Fruit fly (Drosophila melanogaster) whole organism, embryonic: ENCODE data around the gene AP-1mu.
A peak's percentile ranks its signal among the peaks of the same experiment; 100 is the strongest.

ENCODE experiments used
- Atf6 ChIP-seq: fragments of 200-800 bp; sonication (Bioruptor generic); IDR thresholded peaks from 2 replicates; pipeline ENCODE4 v1.3.6; 2022; ENCODE audit warnings: missing biosample characterization, missing genetic modification characterization
- Awh ChIP-seq: fragments of 200-800 bp; sonication (Bioruptor generic); IDR thresholded peaks from 2 replicates; pipeline ENCODE4, ENCODE4 v1.3.6; 2022; ENCODE audit warnings: missing biosample characterization, missing genetic modification characterization
- C15 ChIP-seq: fragments of 200-800 bp; sonication (Bioruptor generic); IDR thresholded peaks from 3 replicates; pipeline ENCODE4 v1.3.6; 2022; ENCODE audit warnings: missing biosample characterization, missing genetic modification characterization
- CG10979 ChIP-seq: fragments of 200-800 bp; sonication (Bioruptor generic); optimal IDR thresholded peaks from 2 replicates; lab custom pipeline; 2018; ENCODE audit warnings: missing biosample characterization, mild to moderate bottlenecking, missing genetic modification characterization, moderate library complexity
- CG12769 ChIP-seq: fragments of 200-800 bp; sonication (Bioruptor generic); optimal IDR thresholded peaks from 2 replicates; lab custom pipeline; 2019; ENCODE audit warnings: missing biosample characterization, mild to moderate bottlenecking, missing genetic modification characterization, moderate library complexity
- CG13894 ChIP-seq: fragments of 200-800 bp; sonication (Bioruptor generic); optimal IDR thresholded peaks from 3 replicates; lab custom pipeline; 2018; ENCODE audit warnings: missing biosample characterization, mild to moderate bottlenecking, missing genetic modification characterization, moderate library complexity
- CG14965 ChIP-seq: fragments of 200-800 bp; sonication (Bioruptor generic); optimal IDR thresholded peaks from 2 replicates; lab custom pipeline; 2016; ENCODE audit warnings: missing biosample characterization, missing genetic modification characterization, borderline replicate concordance
- CG15073 ChIP-seq: fragments of 200-800 bp; sonication (Bioruptor generic); optimal IDR thresholded peaks from 2 replicates; lab custom pipeline; 2016; ENCODE audit warnings: missing biosample characterization, missing genetic modification characterization
- CG15479 ChIP-seq: fragments of 200-800 bp; sonication (Bioruptor generic); optimal IDR thresholded peaks from 3 replicates; lab custom pipeline; 2019; ENCODE audit warnings: missing biosample characterization, mild to moderate bottlenecking, missing genetic modification characterization, moderate library complexity
- CG18619 ChIP-seq: fragments of 200-800 bp; sonication (Bioruptor generic); optimal IDR thresholded peaks from 3 replicates; lab custom pipeline; 2017; ENCODE audit warnings: missing biosample characterization, mild to moderate bottlenecking, missing genetic modification characterization
- CG31224 ChIP-seq: fragments of 200-800 bp; sonication (Bioruptor generic); IDR thresholded peaks from 2 replicates; pipeline ENCODE4 v1.3.6; 2022; ENCODE audit warnings: missing biosample characterization, missing genetic modification characterization
- CG33557 ChIP-seq: fragments of 200-800 bp; sonication (Bioruptor generic); optimal IDR thresholded peaks from 2 replicates; lab custom pipeline; 2019; ENCODE audit warnings: missing biosample characterization, mild to moderate bottlenecking, missing genetic modification characterization, moderate library complexity
- CG3995 ChIP-seq: fragments of 200-800 bp; sonication (Bioruptor generic); optimal IDR thresholded peaks from 3 replicates; lab custom pipeline; 2016; ENCODE audit warnings: missing biosample characterization, missing genetic modification characterization
- CG6272 ChIP-seq: fragments of 200-800 bp; sonication (Bioruptor generic); IDR thresholded peaks from 2 replicates; pipeline ENCODE4 v1.3.6; 2022; ENCODE audit warnings: missing biosample characterization, missing genetic modification characterization
- CG6654 ChIP-seq: fragments of 200-800 bp; sonication (Bioruptor generic); optimal IDR thresholded peaks from 2 replicates; lab custom pipeline; 2017; ENCODE audit warnings: missing biosample characterization, mild to moderate bottlenecking, missing genetic modification characterization
- CG9932 ChIP-seq: fragments of 200-800 bp; sonication (Bioruptor generic); IDR thresholded peaks from 2 replicates; pipeline ENCODE4 v1.3.6; 2022; ENCODE audit warnings: missing biosample characterization, missing genetic modification characterization
- D ChIP-seq, 2 experiments: fragments of 200-800 bp in 1 of 2; fragments of >200 bp in 1 of 2; sonication (Bioruptor generic) in 1 of 2; optimal IDR thresholded peaks; 2 replicates in 1 of 2; 3 replicates in 1 of 2; lab custom pipeline; 2017; ENCODE audit warnings: mild to moderate bottlenecking in 1 of 2, missing biosample characterization in 1 of 2, missing genetic modification characterization in 1 of 2, missing genetic modification reagents in 1 of 2
- Dad ChIP-seq: fragments of 200-800 bp; sonication (Bioruptor generic); optimal IDR thresholded peaks from 3 replicates; lab custom pipeline; 2016; ENCODE audit warnings: missing biosample characterization, missing genetic modification characterization
- Dek ChIP-seq: fragments of 200-800 bp; sonication (Bioruptor generic); optimal IDR thresholded peaks from 3 replicates; lab custom pipeline; 2019; ENCODE audit warnings: missing biosample characterization, mild to moderate bottlenecking, missing genetic modification characterization, moderate library complexity
- Doc3 ChIP-seq: fragments of 200-800 bp; sonication (Bioruptor generic); IDR thresholded peaks from 3 replicates; pipeline ENCODE4 v1.3.6; 2022; ENCODE audit warnings: missing biosample characterization, missing genetic modification characterization; ENCODE audit not compliant: partially characterized antibody
- HLH54F ChIP-seq: fragments of 200-800 bp; sonication (Bioruptor generic); optimal IDR thresholded peaks from 3 replicates; lab custom pipeline; 2016; ENCODE audit warnings: missing biosample characterization, missing genetic modification characterization
- HLHmδ ChIP-seq: fragments of 200-800 bp; sonication (Bioruptor generic); optimal IDR thresholded peaks from 2 replicates; lab custom pipeline; 2018; ENCODE audit warnings: missing biosample characterization, mild to moderate bottlenecking, missing genetic modification characterization, moderate library complexity
- Hr78 ChIP-seq, 2 experiments: fragments of 200-800 bp in 1 of 2; fragments of >200 bp in 1 of 2; sonication (Bioruptor generic) in 1 of 2; optimal IDR thresholded peaks; 2 replicates each; lab custom pipeline; 2017 to 2019; ENCODE audit warnings: missing biosample characterization in 2 of 2, missing genetic modification characterization in 2 of 2, mild to moderate bottlenecking in 1 of 2, moderate library complexity in 1 of 2
- Mad ChIP-seq: fragments of 200-800 bp; sonication (Bioruptor generic); optimal IDR thresholded peaks from 2 replicates; lab custom pipeline; 2016; ENCODE audit warnings: missing biosample characterization, missing genetic modification characterization
- NfI ChIP-seq: fragments of 200-800 bp; sonication (Bioruptor generic); optimal IDR thresholded peaks from 3 replicates; lab custom pipeline; 2018; ENCODE audit warnings: missing biosample characterization, mild to moderate bottlenecking, missing genetic modification characterization, moderate library complexity
- Ravus ChIP-seq: fragments of 200-800 bp; sonication (Bioruptor generic); IDR thresholded peaks from 2 replicates; pipeline ENCODE4 v1.3.6; 2022; ENCODE audit warnings: missing biosample characterization, missing genetic modification characterization
- Sox102F ChIP-seq: fragments of 200-800 bp; sonication (Bioruptor generic); optimal IDR thresholded peaks from 2 replicates; lab custom pipeline; 2018; ENCODE audit warnings: missing biosample characterization, mild to moderate bottlenecking, missing genetic modification characterization, moderate library complexity
- Sry-δ ChIP-seq: fragments of 200-800 bp; sonication (Bioruptor generic); optimal IDR thresholded peaks from 2 replicates; lab custom pipeline; 2016; ENCODE audit warnings: missing biosample characterization, missing genetic modification characterization
- ara ChIP-seq: fragments of 200-800 bp; sonication (Bioruptor generic); IDR thresholded peaks from 2 replicates; pipeline ENCODE4 v1.3.6; 2022; ENCODE audit warnings: missing biosample characterization, missing genetic modification characterization
- bab2 ChIP-seq: fragments of 200-800 bp; sonication (Bioruptor generic); optimal IDR thresholded peaks from 2 replicates; lab custom pipeline; 2016; ENCODE audit warnings: missing biosample characterization, missing genetic modification characterization
- exex ChIP-seq: fragments of 200-800 bp; sonication (Bioruptor generic); optimal IDR thresholded peaks from 4 replicates; lab custom pipeline; 2018; ENCODE audit warnings: missing biosample characterization, mild to moderate bottlenecking, missing genetic modification characterization, moderate library complexity
- fd96Cb ChIP-seq: fragments of 200-800 bp; sonication (Bioruptor generic); optimal IDR thresholded peaks from 2 replicates; lab custom pipeline; 2018; ENCODE audit warnings: missing biosample characterization, mild to moderate bottlenecking, missing genetic modification characterization, moderate library complexity
- grau ChIP-seq: fragments of 200-800 bp; optimal IDR thresholded peaks from 3 replicates; lab custom pipeline; 2019; ENCODE audit warnings: missing biosample characterization, mild to moderate bottlenecking, missing genetic modification characterization, moderate library complexity
- gro ChIP-seq: fragments of 200-800 bp; sonication (Bioruptor generic); optimal IDR thresholded peaks from 2 replicates; lab custom pipeline; 2016; ENCODE audit warnings: missing biosample characterization, missing genetic modification characterization
- gt ChIP-seq: fragments of 200-800 bp; sonication (Bioruptor generic); IDR thresholded peaks from 2 replicates; pipeline ENCODE4 v1.3.6; 2022; ENCODE audit warnings: missing biosample characterization, missing genetic modification characterization
- ind ChIP-seq: fragments of 200-800 bp; sonication (Bioruptor generic); optimal IDR thresholded peaks from 3 replicates; lab custom pipeline; 2016; ENCODE audit warnings: missing biosample characterization, missing genetic modification characterization
- lbe ChIP-seq: fragments of 200-800 bp; sonication (Bioruptor generic); optimal IDR thresholded peaks from 2 replicates; lab custom pipeline; 2016; ENCODE audit warnings: missing biosample characterization, mild to moderate bottlenecking, missing genetic modification characterization
- mam ChIP-seq: fragments of 200-800 bp; sonication (Bioruptor generic); optimal IDR thresholded peaks from 3 replicates; lab custom pipeline; 2016; ENCODE audit warnings: missing biosample characterization, missing genetic modification characterization
- mirr ChIP-seq: fragments of 200-800 bp; sonication (Bioruptor generic); optimal IDR thresholded peaks from 3 replicates; lab custom pipeline; 2018; ENCODE audit warnings: missing biosample characterization, mild to moderate bottlenecking, missing genetic modification characterization
- peb ChIP-seq: fragments of 200-800 bp; sonication (Bioruptor generic); IDR thresholded peaks from 2 replicates; pipeline ENCODE4 v1.3.6; 2022; ENCODE audit warnings: missing biosample characterization, missing genetic modification characterization
- ranshi ChIP-seq: fragments of 200-800 bp; sonication (Bioruptor generic); IDR thresholded peaks from 2 replicates; pipeline ENCODE4 v1.3.6; 2022; ENCODE audit warnings: missing biosample characterization, missing genetic modification characterization
- sens ChIP-seq: fragments of 200-800 bp; sonication (Bioruptor generic); peaks from one replicate; lab custom pipeline; 2016; ENCODE audit warnings: missing biosample characterization, missing genetic modification characterization
- sr ChIP-seq: fragments of 200-800 bp; sonication (Bioruptor generic); IDR thresholded peaks from 3 replicates; pipeline ENCODE4 v1.3.6; 2022; ENCODE audit warnings: missing biosample characterization, missing genetic modification characterization
- sug ChIP-seq: fragments of 200-800 bp; optimal IDR thresholded peaks from 2 replicates; lab custom pipeline; 2019; ENCODE audit warnings: missing biosample characterization, mild to moderate bottlenecking, missing genetic modification characterization, moderate library complexity
- toy ChIP-seq: fragments of 200-800 bp; sonication (Bioruptor generic); IDR thresholded peaks from 2 replicates; pipeline ENCODE4 v1.3.6; 2022; ENCODE audit warnings: missing biosample characterization, missing genetic modification characterization
- vnd ChIP-seq: fragments of 200-800 bp; sonication (Bioruptor generic); IDR thresholded peaks from 3 replicates; pipeline ENCODE4 v1.3.6; 2022; ENCODE audit warnings: missing biosample characterization, missing genetic modification characterization; ENCODE audit not compliant: partially characterized antibody
- wor ChIP-seq: fragments of 200-800 bp; sonication (Bioruptor generic); IDR thresholded peaks from 2 replicates; pipeline ENCODE4 v1.3.6; 2022; ENCODE audit warnings: missing biosample characterization, missing genetic modification characterization
- zfh2 ChIP-seq: fragments of 200-800 bp; sonication (Bioruptor generic); optimal IDR thresholded peaks from 2 replicates; lab custom pipeline; 2016; ENCODE audit warnings: missing biosample characterization, missing genetic modification characterization

Gene AP-1mu

DNA sequence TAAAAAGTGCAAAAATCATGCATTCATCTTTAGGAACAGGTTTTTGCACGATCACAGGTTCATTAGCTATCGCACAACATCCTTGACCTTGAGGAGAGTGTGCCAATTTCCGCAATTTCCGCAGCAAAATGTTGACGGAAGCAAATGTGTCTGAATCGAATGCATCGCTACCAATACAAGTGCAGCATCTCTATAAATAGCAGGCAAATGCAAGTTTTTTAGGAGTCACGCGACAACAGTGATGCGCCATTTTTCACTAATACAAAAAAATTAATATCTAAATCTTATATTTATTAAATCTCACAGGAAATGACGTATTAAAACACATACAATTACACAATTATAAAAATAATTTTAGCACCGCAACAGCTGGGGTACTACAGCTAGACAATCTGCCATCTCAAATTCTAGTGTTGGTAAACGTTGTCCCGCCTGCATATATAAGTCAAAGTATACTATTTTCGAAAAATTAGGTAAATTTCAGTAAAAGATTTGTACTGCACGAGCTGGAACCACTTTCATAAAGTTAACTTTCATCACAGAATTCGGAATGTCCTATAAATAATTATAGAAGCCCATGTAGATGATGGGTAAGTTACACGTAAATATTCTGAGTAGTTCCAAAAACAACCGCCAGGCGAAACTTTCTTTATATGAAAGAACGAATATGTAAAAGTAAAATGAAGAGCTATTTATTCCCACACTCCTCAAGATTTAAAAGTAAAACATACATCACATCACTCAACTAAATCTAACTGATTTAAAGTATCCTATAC is 14.7 kb upstream of the AP-1mu start, which contains the start of gene CG9399 (continued):
- TF ChIP-seq CG10979 (tag; lab: Kevin White, UChicago) (peak; percentile 95), Awh (GFP tag; lab: Robert Waterston, UW) (peak; percentile 98), lbe (GFP tag; lab: Kevin White, UChicago) (peak; percentile 95), sens (peak; percentile 99), gro (peak; percentile 89), exex (tag; lab: Kevin White, UChicago) (peak; percentile 74), CG33557 (GFP tag; lab: Kevin White, UChicago) (peak; percentile 93), Hr78 (GFP tag; optimal IDR thresholded peaks at IDR 0.05; lab: Kevin White, UChicago) (peak in 1 of 2 experiments; percentile 82), CG13894 (peak; percentile 91), ind (GFP tag; lab: Kevin White, UChicago) (peak; percentile 97), zfh2 (GFP tag; lab: Kevin White, UChicago) (peak; percentile 94), CG15073 (peak; percentile 87), Sox102F (GFP tag; lab: Kevin White, UChicago) (peak; percentile 99), HLH54F (GFP tag; lab: Kevin White, UChicago) (peak; percentile 95), grau (tag; lab: Kevin White, UChicago) (peak; percentile 95), Ravus (GFP tag; lab: Robert Waterston, UW) (peak; percentile 85), mam (GFP tag; lab: Kevin White, UChicago) (peak; percentile 92), ara (peak; percentile 98), CG9932 (peak; percentile 98), vnd (GFP tag; lab: Robert Waterston, UW) (peak; percentile 51), HLHmδ (GFP tag; lab: Kevin White, UChicago) (no peak), gt (GFP tag; lab: Robert Waterston, UW) (peak; percentile 96), CG3995 (GFP tag; lab: Kevin White, UChicago) (peak; percentile 74), ranshi (GFP tag; lab: Robert Waterston, UW) (peak; percentile 98), CG15479 (GFP tag; lab: Kevin White, UChicago) (peak; percentile 70), C15 (GFP tag; lab: Robert Waterston, UW) (peak; percentile 96), Mad (peak; percentile 98), CG6654 (GFP tag; lab: Kevin White, UChicago) (peak; percentile 82), CG18619 (GFP tag; lab: Kevin White, UChicago) (peak; percentile 95), toy (GFP tag; lab: Robert Waterston, UW) (peak; percentile 89), CG31224 (GFP tag; lab: Robert Waterston, UW) (peak; percentile 91), fd96Cb (tag; lab: Kevin White, UChicago) (peak; percentile 96), sug (tag; lab: Kevin White, UChicago) (peak; percentile 93), D (optimal IDR thresholded peaks at IDR 0.05; lab: Kevin White, UChicago) (no peak), D (GFP tag; optimal IDR thresholded peaks at IDR 0.05; lab: Kevin White, UChicago) (peak; percentile 95), Dad (peak; percentile 92), bab2 (GFP tag; lab: Kevin White, UChicago) (peak; percentile 94), mirr (GFP tag; lab: Kevin White, UChicago) (peak; percentile 79), CG14965 (peak; percentile 55), CG12769 (tag; lab: Kevin White, UChicago) (peak; percentile 86), Sry-δ (peak; percentile 73), sr (GFP tag; lab: Robert Waterston, UW) (peak; percentile 92; the same call in 2 of the 3 replicates), CG6272 (GFP tag; lab: Robert Waterston, UW) (peak; percentile 98), NfI (GFP tag; lab: Kevin White, UChicago) (peak; percentile 97), peb (GFP tag; lab: Robert Waterston, UW) (peak; percentile 95), wor (GFP tag; lab: Robert Waterston, UW) (peak; percentile 98), Atf6 (GFP tag; lab: Robert Waterston, UW) (peak; percentile 96), Doc3 (0 out of 3 replicates have a peak, but pooled peaks have one; percentile 43), Dek (peak; percentile 96)
